Fruit fly (Drosophila melanogaster): ENCODE results near the gene CG4617.

The CG4617 gene

dm6 chrX:7117729-7118128 is 13.4 kb upstream of the CG4617 start (continued):
- TF ChIP-seq zf30C (GFP tag; optimal IDR thresholded peaks at IDR 0.05) = peak; percentile 77
- TF ChIP-seq TFAM (GFP tag; optimal IDR thresholded peaks at IDR 0.05) = no peak
- TF ChIP-seq pita (GFP tag; optimal IDR thresholded peaks at IDR 0.05) = no peak
- TF ChIP-seq grn (GFP tag; optimal IDR thresholded peaks at IDR 0.05) = no peak
- no peak for TF ChIP-seq Stat92E (GFP tag; optimal IDR thresholded peaks at IDR 0.05)
- peak; percentile 9 for TF ChIP-seq Asciz (GFP tag; optimal IDR thresholded peaks at IDR 0.05)
- peak; percentile 43 for TF ChIP-seq Rx (GFP tag; IDR thresholded peaks at IDR 0.05)
- TF ChIP-seq bowl (GFP tag; IDR thresholded peaks at IDR 0.05) = no peak
- TF ChIP-seq CG18011 (GFP tag; optimal IDR thresholded peaks at IDR 0.05) = no peak
- peak; percentile 56 for TF ChIP-seq HmgZ (tag; optimal IDR thresholded peaks at IDR 0.05)
- TF ChIP-seq bab2 (GFP tag; optimal IDR thresholded peaks at IDR 0.05) = peak; percentile 4
- no peak for TF ChIP-seq Dref (GFP tag; IDR thresholded peaks at IDR 0.05)
- no peak for TF ChIP-seq GATAe (GFP tag; conservative IDR thresholded peaks at IDR 0.05)
- no peak for TF ChIP-seq Dll (GFP tag; IDR thresholded peaks at IDR 0.05; ENCODE audit: partially characterized antibody)
- TF ChIP-seq CG12391 (tag; optimal IDR thresholded peaks at IDR 0.05) = peak; percentile 67
- peak; percentile 64 for TF ChIP-seq CG6254 (GFP tag; optimal IDR thresholded peaks at IDR 0.05)
- no peak for TF ChIP-seq jumu (GFP tag; optimal IDR thresholded peaks at IDR 0.05)
- peak; percentile 33 for TF ChIP-seq Sox100B (GFP tag; optimal IDR thresholded peaks at IDR 0.05)
- peak; percentile 49 for TF ChIP-seq CG14441 (GFP tag; IDR thresholded peaks at IDR 0.05)
- peak; percentile 30 for TF ChIP-seq CG18764 (GFP tag; optimal IDR thresholded peaks at IDR 0.05)
- peak; percentile 17 to 52 for TF ChIP-seq Hr51 (GFP tag; optimal IDR thresholded peaks at IDR 0.05)
- TF ChIP-seq CG12299 (tag; optimal IDR thresholded peaks at IDR 0.05) = peak; percentile 41
- TF ChIP-seq CG11723 (GFP tag; optimal IDR thresholded peaks at IDR 0.05) = peak; percentile 29
- TF ChIP-seq B-H2 (GFP tag; optimal IDR thresholded peaks at IDR 0.05) = peak; percentile 45
- peak; percentile 35 for TF ChIP-seq BtbVII (GFP tag; optimal IDR thresholded peaks at IDR 0.05)
- peak; percentile 85 for TF ChIP-seq Nf-YC (tag; optimal IDR thresholded peaks at IDR 0.05)
- TF ChIP-seq CG32767 (GFP tag; IDR thresholded peaks at IDR 0.05) = no peak
- TF ChIP-seq Dek (tag; optimal IDR thresholded peaks at IDR 0.05) = peak; percentile 64
- TF ChIP-seq hb (GFP tag; IDR thresholded peaks at IDR 0.05; ENCODE audit: partially characterized antibody) = no peak
- no peak for TF ChIP-seq Elba2 (GFP tag; optimal IDR thresholded peaks at IDR 0.05)
- peak; percentile 31 for TF ChIP-seq CG1602 (GFP tag; optimal IDR thresholded peaks at IDR 0.05)
- TF ChIP-seq Awh (GFP tag; IDR thresholded peaks at IDR 0.05) = no peak
- peak in 1 of 2 experiments; percentile 10 for TF ChIP-seq crp (GFP tag; optimal IDR thresholded peaks at IDR 0.05)
- TF ChIP-seq Oaz (GFP tag; IDR thresholded peaks at IDR 0.05) = 0 out of 2 replicates have a peak, but pooled peaks have one; percentile 41
- TF ChIP-seq sim (GFP tag; IDR thresholded peaks at IDR 0.05) = peak; percentile 36; the same call in 1 of the 2 replicates
- no peak for TF ChIP-seq HLHmδ (GFP tag; optimal IDR thresholded peaks at IDR 0.05)
- TF ChIP-seq CG14050 (GFP tag; IDR thresholded peaks at IDR 0.05) = no peak
- no peak for TF ChIP-seq CG9876 (GFP tag; optimal IDR thresholded peaks at IDR 0.05)
- TF ChIP-seq lbe (GFP tag; optimal IDR thresholded peaks at IDR 0.05) = no peak
- TF ChIP-seq esg (GFP tag; conservative IDR thresholded peaks at IDR 0.05) = peak; percentile 49; the same call in 1 of the 2 replicates
- TF ChIP-seq pan (optimal IDR thresholded peaks at IDR 0.05) = no peak
- peak in 1 of 2 experiments; percentile 39 for TF ChIP-seq pan (GFP tag; optimal IDR thresholded peaks at IDR 0.05 in 1 of 2, IDR thresholded peaks at IDR 0.05 in 1 of 2)
- peak; percentile 17 for TF ChIP-seq D19B (GFP tag; optimal IDR thresholded peaks at IDR 0.05)
- TF ChIP-seq gcm2 (GFP tag; optimal IDR thresholded peaks at IDR 0.05) = no peak
- peak; percentile 7 for TF ChIP-seq CG7987 (GFP tag; optimal IDR thresholded peaks at IDR 0.05)
- peak; percentile 56 for TF ChIP-seq CG10543 (GFP tag; optimal IDR thresholded peaks at IDR 0.05)
- no peak for TF ChIP-seq chinmo (GFP tag; IDR thresholded peaks at IDR 0.05; ENCODE audit: partially characterized antibody)
- no peak for TF ChIP-seq maf-S (GFP tag; optimal IDR thresholded peaks at IDR 0.05)
- TF ChIP-seq HmgD (GFP tag; optimal IDR thresholded peaks at IDR 0.05) = no peak
- TF ChIP-seq CG16863 (GFP tag; optimal IDR thresholded peaks at IDR 0.05) = peak; percentile 3

All from whole organism, embryonic.